Fruit fly (Drosophila melanogaster) whole organism, pupa: ENCODE data around the gene CG13386.

Experiments used
- CG12605 ChIP-seq: fragments of 200-800 bp; sonication (Bioruptor generic); IDR thresholded peaks from 2 replicates; pipeline ENCODE4 v1.3.6; 2022; ENCODE audit warnings: missing biosample characterization, missing genetic modification characterization
- CG13204 ChIP-seq: fragments of 200-800 bp; sonication (Bioruptor generic); optimal IDR thresholded peaks from 2 replicates; lab custom pipeline; 2018; ENCODE audit warnings: missing biosample characterization, mild to moderate bottlenecking, missing genetic modification characterization, moderate library complexity
- CG14655 ChIP-seq: fragments of 200-800 bp; sonication (Bioruptor generic); optimal IDR thresholded peaks from 3 replicates; lab custom pipeline; 2017; ENCODE audit warnings: mild to moderate bottlenecking, missing biosample characterization, missing genetic modification reagents, missing genetic modification characterization
- CG15710 ChIP-seq: fragments of 200-800 bp; sonication (Bioruptor generic); optimal IDR thresholded peaks from 2 replicates; lab custom pipeline; 2018; ENCODE audit warnings: missing biosample characterization, mild to moderate bottlenecking, missing genetic modification characterization, moderate library complexity
- CG4496 ChIP-seq: fragments of 200-800 bp; sonication (Bioruptor generic); IDR thresholded peaks from 3 replicates; pipeline ENCODE4 v1.3.6; 2022; ENCODE audit warnings: missing biosample characterization, missing genetic modification characterization
- CG8159 ChIP-seq: fragments of 200-800 bp; sonication (Bioruptor generic); optimal IDR thresholded peaks from 3 replicates; lab custom pipeline; 2018; ENCODE audit warnings: missing biosample characterization, mild to moderate bottlenecking, missing genetic modification characterization, moderate library complexity
- EcR ChIP-seq: fragments of 200-800 bp; sonication (Bioruptor generic); optimal IDR thresholded peaks from 3 replicates; lab custom pipeline; 2019; ENCODE audit warnings: missing biosample characterization, missing genetic modification characterization, mild to moderate bottlenecking, moderate library complexity, missing genetic modification reagents
- Ets98B ChIP-seq: fragments of 200-800 bp; sonication (Bioruptor generic); IDR thresholded peaks from 2 replicates; pipeline ENCODE4 v1.3.6; 2022; ENCODE audit warnings: missing biosample characterization, missing genetic modification characterization
- Pif1A ChIP-seq: fragments of 200-800 bp; sonication (Bioruptor generic); optimal IDR thresholded peaks from 3 replicates; lab custom pipeline; 2016; ENCODE audit warnings: missing biosample characterization, missing genetic modification characterization
- Pif1B ChIP-seq: fragments of 200-800 bp; sonication (Bioruptor generic); optimal IDR thresholded peaks from 3 replicates; lab custom pipeline; 2016; ENCODE audit warnings: missing biosample characterization, missing genetic modification characterization
- Snoo ChIP-seq: fragments of 200-800 bp; sonication (Bioruptor generic); optimal IDR thresholded peaks from 3 replicates; lab custom pipeline; 2017; ENCODE audit warnings: missing biosample characterization, mild to moderate bottlenecking, missing genetic modification characterization, inconsistent platforms

DNA sequence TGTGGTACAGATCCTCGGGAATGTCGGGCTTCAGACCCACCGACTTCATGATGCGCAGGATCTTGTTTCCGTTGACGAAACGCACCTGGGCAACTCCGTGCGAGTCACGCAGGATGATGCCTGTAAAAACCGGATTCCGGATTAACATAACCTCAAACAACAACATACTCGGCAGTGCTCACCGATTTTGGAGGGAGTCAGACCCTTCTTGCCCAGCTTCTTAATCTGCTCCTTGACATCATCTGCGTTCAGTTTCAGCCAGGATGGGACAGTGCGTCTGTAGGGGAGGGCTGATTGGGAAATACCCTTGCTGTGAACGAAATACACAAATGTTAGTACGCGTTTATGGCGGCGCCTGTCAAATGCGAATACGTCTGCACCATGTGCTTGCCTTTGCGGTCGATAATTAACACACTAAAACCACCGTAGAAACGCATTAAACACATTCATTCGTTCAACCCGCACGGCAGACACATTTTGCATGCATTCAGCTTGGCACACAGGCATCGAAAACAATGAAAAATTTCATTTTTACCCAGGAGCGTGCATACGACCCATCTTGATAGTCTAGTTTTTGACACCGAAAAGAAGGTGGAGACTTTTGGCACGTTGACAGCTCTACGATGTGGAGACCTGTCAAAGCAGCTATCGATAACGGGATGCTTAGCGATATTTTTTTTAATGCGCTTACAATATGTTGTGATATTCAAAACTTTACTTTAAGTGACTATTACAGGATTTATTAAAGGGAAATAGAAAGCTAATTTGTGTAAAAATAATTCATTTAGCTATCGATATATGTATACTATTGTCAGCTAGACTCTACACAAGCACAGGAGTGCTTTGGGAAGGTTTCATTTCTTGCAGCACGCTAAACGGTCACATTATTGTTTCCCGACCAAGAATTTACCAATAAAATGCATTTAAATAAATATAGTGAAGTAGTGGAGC lies 34.5 kb upstream of the CG13386 start, which contains the start of the genes RpS13 and CSN8:
- TF ChIP-seq EcR (GFP tag; lab: Kevin White, UChicago): no peak
- TF ChIP-seq Snoo: no peak
- 0 out of 3 replicates have a peak, but pooled peaks have one; percentile 18 for TF ChIP-seq CG4496 (GFP tag; lab: Robert Waterston, UW)
- no peak for TF ChIP-seq CG13204 (GFP tag; lab: Kevin White, UChicago)
- TF ChIP-seq CG14655: no peak
- TF ChIP-seq CG15710 (tag; lab: Kevin White, UChicago): no peak
- no peak for TF ChIP-seq CG12605 (GFP tag; lab: Robert Waterston, UW)
- no peak for TF ChIP-seq Ets98B (GFP tag; lab: Robert Waterston, UW)
- TF ChIP-seq Pif1A (GFP tag; lab: Kevin White, UChicago): no peak
- no peak for TF ChIP-seq Pif1B
- no peak for TF ChIP-seq CG8159 (tag; lab: Kevin White, UChicago)
